Worm (Caenorhabditis elegans) whole organism, mixed stage, embryonic: ENCODE results near the gene T20B12.3.

Experiments used
- M03D4.4 ChIP-seq: sonication (generic microtip); optimal IDR thresholded peaks from 2 replicates; lab custom pipeline; 2017; ENCODE audit warnings: mild to moderate bottlenecking, missing genetic modification characterization, missing compliant biosample characterization
- bed-3 ChIP-seq: fragments of 200-800 bp; sonication (Bioruptor generic); optimal IDR thresholded peaks from 3 replicates; lab custom pipeline; 2018; ENCODE audit warnings: mild to moderate bottlenecking, missing genetic modification characterization, moderate library complexity, missing compliant biosample characterization
- blmp-1 ChIP-seq: fragments of 150-350 bp; optimal IDR thresholded peaks from 2 replicates; lab custom pipeline; 2014; ENCODE audit warnings: missing biosample characterization, missing genetic modification characterization
- ceh-39 ChIP-seq: fragments of 150-350 bp; optimal IDR thresholded peaks from 2 replicates; lab custom pipeline; 2014; ENCODE audit warnings: missing biosample characterization, missing genetic modification characterization
- ceh-83 ChIP-seq: fragments of 200-800 bp; sonication (Bioruptor generic); optimal IDR thresholded peaks from 2 replicates; lab custom pipeline; 2018; ENCODE audit warnings: mild to moderate bottlenecking, missing genetic modification characterization, missing compliant biosample characterization
- ces-1 ChIP-seq: fragments of 150-350 bp; optimal IDR thresholded peaks from 2 replicates; lab custom pipeline; 2014; ENCODE audit warnings: missing biosample characterization, missing genetic modification reagents, missing genetic modification characterization
- drap-1 ChIP-seq: fragments of 200-800 bp; sonication (Bioruptor generic); optimal IDR thresholded peaks from 3 replicates; lab custom pipeline; 2018; ENCODE audit warnings: mild to moderate bottlenecking, missing genetic modification characterization, missing compliant biosample characterization
- elt-1 ChIP-seq: sonication (generic microtip); optimal IDR thresholded peaks from 2 replicates; lab custom pipeline; 2017; ENCODE audit warnings: missing genetic modification characterization, mild to moderate bottlenecking, missing compliant biosample characterization, antibody characterized with exemption, moderate library complexity, borderline replicate concordance; ENCODE audit not compliant: insufficient read depth
- elt-3 ChIP-seq: fragments of 150-350 bp; optimal IDR thresholded peaks from 2 replicates; lab custom pipeline; 2014; ENCODE audit warnings: missing biosample characterization, missing genetic modification characterization
- flh-1 ChIP-seq: fragments of 200-800 bp; sonication (Bioruptor generic); optimal IDR thresholded peaks from 2 replicates; lab custom pipeline; 2018; ENCODE audit warnings: mild to moderate bottlenecking, missing genetic modification characterization, moderate library complexity, missing compliant biosample characterization
- ham-2 ChIP-seq: fragments of 200-800 bp; sonication (Bioruptor generic); optimal IDR thresholded peaks from 2 replicates; lab custom pipeline; 2018; ENCODE audit warnings: mild to moderate bottlenecking, missing genetic modification characterization, missing compliant biosample characterization
- hlh-1 ChIP-seq: fragments of 150-350 bp; optimal IDR thresholded peaks from 2 replicates; lab custom pipeline; 2014; ENCODE audit warnings: missing biosample characterization, missing genetic modification reagents, missing genetic modification characterization
- lin-32 ChIP-seq: fragments of 200-800 bp; sonication (Bioruptor generic); optimal IDR thresholded peaks from 2 replicates; lab custom pipeline; 2018; ENCODE audit warnings: mild to moderate bottlenecking, missing genetic modification characterization, missing compliant biosample characterization
- lsy-2 ChIP-seq: fragments of 150-350 bp; optimal IDR thresholded peaks from 2 replicates; lab custom pipeline; 2014; ENCODE audit warnings: missing biosample characterization, missing genetic modification characterization
- mab-5 ChIP-seq: fragments of 150-350 bp; optimal IDR thresholded peaks from 2 replicates; lab custom pipeline; 2014; ENCODE audit warnings: missing biosample characterization, missing genetic modification characterization
- mep-1 ChIP-seq: fragments of 150-350 bp; optimal IDR thresholded peaks from 2 replicates; lab custom pipeline; 2017; ENCODE audit warnings: missing biosample characterization, missing genetic modification reagents, missing genetic modification characterization, inconsistent platforms
- mls-2 ChIP-seq: sonication (generic microtip); optimal IDR thresholded peaks from 2 replicates; lab custom pipeline; 2016; ENCODE audit warnings: mild to moderate bottlenecking, missing genetic modification characterization, moderate library complexity, missing compliant biosample characterization
- nhr-12 ChIP-seq: fragments of 150-350 bp; optimal IDR thresholded peaks from 2 replicates; lab custom pipeline; 2014; ENCODE audit warnings: missing biosample characterization, missing genetic modification characterization
- nhr-2 ChIP-seq: fragments of 150-350 bp; optimal IDR thresholded peaks from 2 replicates; lab custom pipeline; 2014; ENCODE audit warnings: missing biosample characterization, missing genetic modification characterization
- nhr-237 ChIP-seq: fragments of 150-350 bp; optimal IDR thresholded peaks from 2 replicates; lab custom pipeline; 2014; ENCODE audit warnings: missing biosample characterization, missing genetic modification characterization
- pha-4 ChIP-seq: fragments of 150-350 bp; optimal IDR thresholded peaks from 2 replicates; lab custom pipeline; 2018; ENCODE audit warnings: missing biosample characterization, missing genetic modification reagents, missing genetic modification characterization
- sem-2 ChIP-seq: fragments of 200-800 bp; sonication (Bioruptor generic); optimal IDR thresholded peaks from 2 replicates; lab custom pipeline; 2018; ENCODE audit warnings: mild to moderate bottlenecking, missing genetic modification characterization, missing compliant biosample characterization
- snpc-4 ChIP-seq: fragments of 150-350 bp; optimal IDR thresholded peaks from 2 replicates; lab custom pipeline; 2014; ENCODE audit warnings: missing biosample characterization, missing genetic modification characterization
- tbx-8 ChIP-seq: fragments of 200-800 bp; sonication (Bioruptor generic); optimal IDR thresholded peaks from 2 replicates; lab custom pipeline; 2018; ENCODE audit warnings: mild to moderate bottlenecking, missing genetic modification characterization, moderate library complexity, missing compliant biosample characterization
- unc-120 ChIP-seq: sonication (generic microtip); optimal IDR thresholded peaks from 2 replicates; lab custom pipeline; 2017; ENCODE audit warnings: missing genetic modification characterization, missing compliant biosample characterization; ENCODE audit not compliant: poor library complexity, severe bottlenecking
- unc-39 ChIP-seq: fragments of 150-350 bp; optimal IDR thresholded peaks from 2 replicates; lab custom pipeline; 2014; ENCODE audit warnings: missing biosample characterization, missing genetic modification characterization
- unc-62 ChIP-seq: fragments of 150-350 bp; optimal IDR thresholded peaks from 2 replicates; lab custom pipeline; 2014; ENCODE audit warnings: missing biosample characterization, missing genetic modification reagents, missing genetic modification characterization
- zip-8 ChIP-seq: fragments of 150-350 bp; optimal IDR thresholded peaks from 2 replicates; lab custom pipeline; 2014; ENCODE audit warnings: missing biosample characterization, missing genetic modification characterization
- ztf-11 ChIP-seq: fragments of 150-350 bp; optimal IDR thresholded peaks from 2 replicates; lab custom pipeline; 2014; ENCODE audit warnings: missing biosample characterization, missing genetic modification characterization

The T20B12.3 gene

DNA sequence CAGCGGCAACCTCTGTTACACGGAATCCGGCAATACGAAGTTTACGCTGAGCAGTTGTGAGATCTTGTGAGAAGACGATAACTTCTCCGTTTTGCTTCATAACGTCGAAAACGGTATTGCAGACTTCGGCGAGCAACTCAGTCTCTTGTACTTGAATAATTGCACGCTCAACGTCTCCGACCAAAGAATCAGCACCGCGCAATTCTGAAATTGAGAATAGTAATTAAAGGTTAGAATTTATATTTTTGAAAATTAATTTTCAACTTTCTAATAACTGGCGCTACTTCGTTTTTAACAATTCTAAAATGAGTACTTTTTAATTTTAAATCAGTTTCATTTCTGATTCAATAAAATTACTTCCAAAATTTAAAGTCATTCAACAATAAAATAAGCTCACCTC, 3.4 kb upstream of the T20B12.3 start:
- TF ChIP-seq pha-4 = no peak
- no peak for TF ChIP-seq elt-3 (tag; lab: Kevin White, UChicago)
- no peak for TF ChIP-seq bed-3
- TF ChIP-seq elt-1 (tag; lab: Kevin White, UChicago) = no peak
- TF ChIP-seq unc-120 (tag; lab: Kevin White, UChicago) = no peak
- no peak for TF ChIP-seq sem-2 (GFP tag; lab: Kevin White, UChicago)
- TF ChIP-seq zip-8 (tag; lab: Kevin White, UChicago) = no peak
- TF ChIP-seq blmp-1 = no peak
- no peak for TF ChIP-seq lin-32 (GFP tag; lab: Kevin White, UChicago)
- TF ChIP-seq ceh-39 = no peak
- no peak for TF ChIP-seq nhr-12 (tag; lab: Kevin White, UChicago)
- no peak for TF ChIP-seq nhr-237

DNA sequence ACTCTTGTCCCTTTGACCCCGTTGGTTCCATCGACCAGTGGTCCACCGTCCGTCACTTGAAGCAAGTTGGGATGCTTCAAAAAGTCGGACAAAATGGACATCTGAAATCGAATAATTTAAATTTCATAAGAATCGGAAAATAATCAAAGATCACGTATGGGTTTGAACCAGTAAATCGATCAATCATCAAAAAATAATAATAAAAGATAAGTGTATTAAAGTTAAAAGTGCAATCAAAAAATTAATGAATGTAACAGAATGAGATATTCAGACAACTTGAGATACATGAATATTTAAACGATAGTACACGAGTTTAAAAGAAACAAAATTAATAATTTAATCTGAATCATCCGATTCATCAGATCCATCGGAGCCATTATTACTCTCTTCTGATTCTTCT, 3.0 kb upstream of the T20B12.3 start, which contains the start of gene T20B12.7:
TSS of gene T20B12.7 (minus strand) at position 101 of the 400 bp plus-strand sequence.
- TF ChIP-seq zip-8 (tag; lab: Kevin White, UChicago) (no peak), sem-2 (GFP tag; lab: Kevin White, UChicago) (no peak)
- TF ChIP-seq, all 35 proteins: peak for 0

ce11 chrIII:7380120-7380519, 1.8 kb upstream of the T20B12.3 start:
- TF ChIP-seq ham-2 (GFP tag; lab: Kevin White, UChicago) (no peak), snpc-4 (tag; lab: Kevin White, UChicago) (no peak), ztf-11 (tag; lab: Kevin White, UChicago) (no peak), lin-32 (GFP tag; lab: Kevin White, UChicago) (no peak), M03D4.4 (no peak), nhr-2 (tag; lab: Kevin White, UChicago) (no peak), ceh-39 (no peak), mep-1 (tag; lab: Kevin White, UChicago) (no peak), tbx-8 (GFP tag; lab: Kevin White, UChicago) (no peak), sem-2 (GFP tag; lab: Kevin White, UChicago) (no peak), pha-4 (no peak), zip-8 (tag; lab: Kevin White, UChicago) (no peak), ces-1 (GFP tag; lab: Kevin White, UChicago) (no peak), ceh-83 (no peak), drap-1 (GFP tag; lab: Kevin White, UChicago) (no peak), lsy-2 (tag; lab: Kevin White, UChicago) (no peak)
- TF ChIP-seq, all 35 proteins: peak for 0

DNA sequence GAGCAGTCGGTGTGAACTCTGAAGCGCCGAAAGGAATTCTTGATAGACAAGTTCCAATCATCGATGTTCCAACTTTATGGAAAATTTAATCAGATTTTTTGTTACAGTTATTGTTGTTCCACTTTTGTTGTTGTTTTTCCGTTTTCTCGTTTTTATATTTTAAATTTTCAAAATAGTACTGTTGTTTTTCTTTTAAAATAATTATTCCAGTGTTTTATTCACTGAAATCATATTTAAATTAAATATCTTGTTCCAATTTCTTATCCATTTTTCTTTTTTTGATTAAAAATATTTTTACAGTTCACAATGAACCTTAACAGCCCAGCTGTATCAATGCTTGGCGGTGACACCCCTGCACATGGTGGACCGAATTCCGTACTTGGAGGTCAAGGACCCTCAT, 1.8 kb downstream of the T20B12.3 start, which contains the start of gene tbp-1:
TSS of gene tbp-1 (plus strand) at position 301 of the 400 bp plus-strand sequence.
- TF ChIP-seq hlh-1 (tag; lab: Kevin White, UChicago) (no peak), elt-1 (tag; lab: Kevin White, UChicago) (no peak), mls-2 (tag; lab: Kevin White, UChicago) (no peak), ham-2 (GFP tag; lab: Kevin White, UChicago) (no peak), pha-4 (no peak), M03D4.4 (no peak)

- no peak for TF ChIP-seq unc-62 (GFP tag; lab: Kevin White, UChicago)
Measured at ce11 chrIII:7385929-7386328, 4.0 kb downstream of the T20B12.3 start, which contains the start of gene trd-1. TSS of gene trd-1 (plus strand) at chrIII:7386229.

- no peak for TF ChIP-seq snpc-4 (tag; lab: Kevin White, UChicago)
- no peak for TF ChIP-seq ces-1 (GFP tag; lab: Kevin White, UChicago)
- no peak for TF ChIP-seq ztf-11 (tag; lab: Kevin White, UChicago)
- TF ChIP-seq unc-62 (GFP tag; lab: Kevin White, UChicago) = no peak
- no peak for TF ChIP-seq hlh-1 (tag; lab: Kevin White, UChicago)
- TF ChIP-seq mls-2 (tag; lab: Kevin White, UChicago) = no peak
- TF ChIP-seq unc-39 (tag; lab: Kevin White, UChicago) = no peak
- no peak for TF ChIP-seq ham-2 (GFP tag; lab: Kevin White, UChicago)
- TF ChIP-seq mab-5 = no peak
- no peak for TF ChIP-seq M03D4.4
- no peak for TF ChIP-seq zip-8 (tag; lab: Kevin White, UChicago)
- no peak for TF ChIP-seq flh-1 (GFP tag; lab: Kevin White, UChicago)
- no peak for TF ChIP-seq lsy-2 (tag; lab: Kevin White, UChicago)
Measured at ce11 chrIII:7387359-7387758, 5.4 kb downstream of the T20B12.3 start.
